Fruit fly (Drosophila melanogaster): ENCODE measurements around the gene ND-B14.5A.

DNA sequence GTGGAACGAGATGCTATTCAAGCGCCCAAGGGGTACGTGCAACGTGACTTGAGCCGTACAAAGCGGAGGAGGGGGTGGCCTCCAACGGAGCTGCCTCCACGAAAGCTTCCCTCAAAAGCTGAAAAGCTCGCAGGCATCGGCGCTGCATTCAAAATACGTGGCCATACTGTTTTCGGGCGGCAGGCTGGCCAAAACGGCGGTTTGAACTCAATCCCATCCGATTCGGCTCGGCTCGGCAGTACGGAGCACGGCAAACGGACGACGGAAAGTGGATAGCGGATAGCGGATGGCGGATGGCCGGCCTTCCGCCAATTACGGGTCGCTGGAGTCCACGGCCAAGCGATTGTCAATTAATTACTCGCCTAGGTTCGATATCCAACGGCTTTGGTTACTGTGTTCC lies 16.6 kb downstream of the ND-B14.5A start, which contains the start of gene Mct1:
- TF ChIP-seq CG10348 (GFP tag; IDR thresholded peaks at IDR 0.05) (no peak), CG13204 (GFP tag; optimal IDR thresholded peaks at IDR 0.05) (no peak), D1 (tag; optimal IDR thresholded peaks at IDR 0.05) (no peak), CG34367 (tag; optimal IDR thresholded peaks at IDR 0.05) (no peak), CG12605 (GFP tag; IDR thresholded peaks at IDR 0.05) (no peak), CG17806 (tag; optimal IDR thresholded peaks at IDR 0.05) (no peak), CG4496 (GFP tag; IDR thresholded peaks at IDR 0.05) (no peak), gl (tag; optimal IDR thresholded peaks at IDR 0.05) (no peak), CG32121 (GFP tag; IDR thresholded peaks at IDR 0.05) (no peak), CG9948 (tag; optimal IDR thresholded peaks at IDR 0.05) (no peak), EcR (GFP tag; optimal IDR thresholded peaks at IDR 0.05) (no peak)

Data from whole organism, pupa.